Fruit fly (Drosophila melanogaster): ENCODE measurements around the gene Tim9a.

Tim9a gene

dm6 chrX:13396378-13397099 is 11.5 kb downstream of the Tim9a start, which contains the start of gene Bcat (continued):
- TF ChIP-seq CG11695 (GFP tag; IDR thresholded peaks at IDR 0.05), result peak; percentile 62; the same call in 2 of the 3 replicates
- peak; percentile 29 for TF ChIP-seq CG17359 (tag; optimal IDR thresholded peaks at IDR 0.05)
- TF ChIP-seq cas (GFP tag; IDR thresholded peaks at IDR 0.05), result no peak
- peak; percentile 78 for TF ChIP-seq bcd (GFP tag; optimal IDR thresholded peaks at IDR 0.05)
- TF ChIP-seq pho (GFP tag; optimal IDR thresholded peaks at IDR 0.05), result peak; percentile 36
- peak; percentile 8 for TF ChIP-seq kay (GFP tag; optimal IDR thresholded peaks at IDR 0.05)
- TF ChIP-seq CG1529 (GFP tag; optimal IDR thresholded peaks at IDR 0.05), result peak; percentile 2
- no peak for TF ChIP-seq Lpt (GFP tag; optimal IDR thresholded peaks at IDR 0.05)
- TF ChIP-seq CG8281 (tag; optimal IDR thresholded peaks at IDR 0.05), result peak; percentile 31
- peak; percentile 60 for TF ChIP-seq fd96Cb (tag; optimal IDR thresholded peaks at IDR 0.05)
- peak; percentile 44 for TF ChIP-seq CG6854 (GFP tag; optimal IDR thresholded peaks at IDR 0.05)
- TF ChIP-seq slp2 (GFP tag; optimal IDR thresholded peaks at IDR 0.05), result peak; percentile 23
- TF ChIP-seq Deaf1 (tag; optimal IDR thresholded peaks at IDR 0.05), result peak; percentile 83
- no peak for TF ChIP-seq CG7271 (tag; optimal IDR thresholded peaks at IDR 0.05)
- peak; percentile 31 for TF ChIP-seq CG2116 (GFP tag; optimal IDR thresholded peaks at IDR 0.05)
- TF ChIP-seq ken (GFP tag; IDR thresholded peaks at IDR 0.05), result no peak
- TF ChIP-seq BtbVII (GFP tag; optimal IDR thresholded peaks at IDR 0.05), result peak; percentile 77
- TF ChIP-seq Xbp1 (GFP tag; optimal IDR thresholded peaks at IDR 0.05), result peak; percentile 67
- TF ChIP-seq CG10543 (GFP tag; optimal IDR thresholded peaks at IDR 0.05), result peak; percentile 78
- no peak for TF ChIP-seq Myb (GFP tag; optimal IDR thresholded peaks at IDR 0.05)
- TF ChIP-seq CG12071 (GFP tag; optimal IDR thresholded peaks at IDR 0.05), result peak; percentile 9
- TF ChIP-seq Hand (GFP tag; optimal IDR thresholded peaks at IDR 0.05), result peak; percentile 71
- peak; percentile 75 for TF ChIP-seq CG8924 (tag; optimal IDR thresholded peaks at IDR 0.05)
- TF ChIP-seq CG11723 (GFP tag; optimal IDR thresholded peaks at IDR 0.05), result peak; percentile 58
- peak; percentile 21 for TF ChIP-seq zfh2 (GFP tag; optimal IDR thresholded peaks at IDR 0.05)
- peak; percentile 69 for TF ChIP-seq Nf-YC (tag; optimal IDR thresholded peaks at IDR 0.05)
- peak; percentile 24 for TF ChIP-seq CG18764 (GFP tag; optimal IDR thresholded peaks at IDR 0.05)
- no peak for TF ChIP-seq hb (GFP tag; IDR thresholded peaks at IDR 0.05; ENCODE audit: partially characterized antibody)
- peak; percentile 64 for TF ChIP-seq CG6813 (GFP tag; optimal IDR thresholded peaks at IDR 0.05)
- no peak for TF ChIP-seq HmgZ (tag; optimal IDR thresholded peaks at IDR 0.05)
- TF ChIP-seq CG30431 (GFP tag; optimal IDR thresholded peaks at IDR 0.05), result peak; percentile 41
- 0 out of 3 replicates have a peak, but pooled peaks have one; percentile 15 for TF ChIP-seq Aef1 (GFP tag; IDR thresholded peaks at IDR 0.05)
- TF ChIP-seq B-H2 (GFP tag; optimal IDR thresholded peaks at IDR 0.05), result peak; percentile 4
- TF ChIP-seq nmo (GFP tag; optimal IDR thresholded peaks at IDR 0.05), result peak; percentile 84
- TF ChIP-seq run (tag; optimal IDR thresholded peaks at IDR 0.05), result peak; percentile 11
- TF ChIP-seq stwl (tag; optimal IDR thresholded peaks at IDR 0.05), result no peak
- peak; percentile 15; the same call in 1 of the 4 replicates for TF ChIP-seq Gug (GFP tag; IDR thresholded peaks at IDR 0.05)
- TF ChIP-seq zfh1 (GFP tag; IDR thresholded peaks at IDR 0.05), result peak; percentile 4; the same call in 1 of the 3 replicates
- peak; percentile 52; the same call in 1 of the 2 replicates for TF ChIP-seq CG31224 (GFP tag; IDR thresholded peaks at IDR 0.05)
- no peak for TF ChIP-seq Dp (GFP tag; optimal IDR thresholded peaks at IDR 0.05)
- TF ChIP-seq hkb (optimal IDR thresholded peaks at IDR 0.05), result no peak
- peak; percentile 35; the same call in 1 of the 2 replicates for TF ChIP-seq hkb (GFP tag; IDR thresholded peaks at IDR 0.05)
- TF ChIP-seq sob (GFP tag; IDR thresholded peaks at IDR 0.05), result no peak
- TF ChIP-seq schlank (tag; optimal IDR thresholded peaks at IDR 0.05), result peak; percentile 13
- TF ChIP-seq CG11085 (GFP tag; IDR thresholded peaks at IDR 0.05), result peak; percentile 57; the same call in 1 of the 2 replicates
- TF ChIP-seq CG42726 (GFP tag; IDR thresholded peaks at IDR 0.05; ENCODE audit: partially characterized antibody), result no peak
- 0 out of 2 replicates have a peak, but pooled peaks have one; percentile 35 for TF ChIP-seq ranshi (GFP tag; IDR thresholded peaks at IDR 0.05)
- peak; percentile 50; the same call in 1 of the 3 replicates for TF ChIP-seq CG14050 (GFP tag; IDR thresholded peaks at IDR 0.05)
- peak; percentile 90 for TF ChIP-seq CG2678 (tag; optimal IDR thresholded peaks at IDR 0.05)
